Worm (Caenorhabditis elegans) whole organism, late embryonic: ENCODE data around the gene col-85.
A peak's percentile ranks its signal among the peaks of the same experiment; 100 is the strongest.
"Not testable (repeated sequence)": the region's sequence is repeated elsewhere in the genome, so short reads cannot be mapped to it uniquely, and the experiment has no call there.

ENCODE experiments used
- ama-1 ChIP-seq: fragments of 150-350 bp; optimal IDR thresholded peaks from 2 replicates; lab custom pipeline; 2014
- elt-2 ChIP-seq: sonication (generic microtip); optimal IDR thresholded peaks from 2 replicates; lab custom pipeline; 2016; ENCODE audit warnings: missing genetic modification reagents, missing genetic modification characterization, missing compliant biosample characterization
- lin-11 ChIP-seq: fragments of 200-800 bp; sonication (Bioruptor generic); optimal IDR thresholded peaks from 2 replicates; lab custom pipeline; 2018; ENCODE audit warnings: mild to moderate bottlenecking, missing genetic modification characterization, missing compliant biosample characterization
- madf-2 ChIP-seq: sonication (generic microtip); optimal IDR thresholded peaks from 2 replicates; lab custom pipeline; 2017; ENCODE audit warnings: missing genetic modification characterization, missing compliant biosample characterization
- nhr-232 ChIP-seq: sonication (generic microtip); optimal IDR thresholded peaks from 2 replicates; lab custom pipeline; 2016; ENCODE audit warnings: missing genetic modification characterization, missing compliant biosample characterization
- ref-2 ChIP-seq: sonication (generic microtip); optimal IDR thresholded peaks from 2 replicates; lab custom pipeline; 2016; ENCODE audit warnings: missing genetic modification characterization, missing compliant biosample characterization
- tbx-7 ChIP-seq: sonication (generic microtip); optimal IDR thresholded peaks from 2 replicates; lab custom pipeline; 2016; ENCODE audit warnings: missing genotype, missing genetic modification characterization, missing compliant biosample characterization

ce11 chrII:12541670-12542080 is 46.8 kb upstream of the col-85 start:
- TF ChIP-seq lin-11 (tag; lab: Kevin White, UChicago); nhr-232 (tag; lab: Kevin White, UChicago); tbx-7 (tag; lab: Kevin White, UChicago); ref-2; madf-2 (tag; lab: Kevin White, UChicago); ama-1 (lab: Kevin White, UChicago): not testable (repeated sequence)
- peak; percentile 26 for TF ChIP-seq elt-2 (tag; lab: Kevin White, UChicago)
